Fruit fly (Drosophila melanogaster) whole organism, prepupa: ENCODE results near the gene ND-B14.5B.
A peak's percentile ranks its signal among the peaks of the same experiment; 100 is the strongest.

Source experiments
- Blimp-1 ChIP-seq: fragments of 200-800 bp; sonication (Bioruptor generic); optimal IDR thresholded peaks from 3 replicates; lab custom pipeline; 2017; ENCODE audit warnings: missing biosample characterization, missing genetic modification characterization, mild to moderate bottlenecking, moderate library complexity, missing genetic modification reagents
- CG10631 ChIP-seq: fragments of 200-800 bp; sonication (Bioruptor generic); optimal IDR thresholded peaks from 2 replicates; lab custom pipeline; 2016; ENCODE audit warnings: missing biosample characterization, missing genetic modification characterization
- CG11294 ChIP-seq: fragments of 200-800 bp; sonication (Bioruptor generic); IDR thresholded peaks from 2 replicates; pipeline ENCODE4 v1.3.6; 2022; ENCODE audit warnings: missing biosample characterization, missing genetic modification characterization
- CG15336 ChIP-seq: fragments of 200-800 bp; sonication (Bioruptor generic); IDR thresholded peaks from 2 replicates; pipeline ENCODE4 v1.3.6; 2022; ENCODE audit warnings: missing biosample characterization, missing genetic modification characterization
- CG16779 ChIP-seq: fragments of 200-800 bp; sonication (Bioruptor generic); optimal IDR thresholded peaks from 3 replicates; lab custom pipeline; 2017; ENCODE audit warnings: missing biosample characterization, mild to moderate bottlenecking, missing genetic modification characterization
- CG32006 ChIP-seq: fragments of 200-800 bp; sonication (Bioruptor generic); optimal IDR thresholded peaks from 3 replicates; lab custom pipeline; 2017; ENCODE audit warnings: missing biosample characterization, mild to moderate bottlenecking, missing genetic modification characterization
- CG34406 ChIP-seq: fragments of 200-800 bp; sonication (Bioruptor generic); optimal IDR thresholded peaks from 3 replicates; lab custom pipeline; 2016; ENCODE audit warnings: missing biosample characterization, missing genetic modification characterization
- CG3919 ChIP-seq: fragments of 200-800 bp; sonication (Bioruptor generic); optimal IDR thresholded peaks from 3 replicates; lab custom pipeline; 2016; ENCODE audit warnings: missing biosample characterization, missing genetic modification characterization
- CG4318 ChIP-seq: fragments of 200-800 bp; sonication (Bioruptor generic); optimal IDR thresholded peaks from 3 replicates; lab custom pipeline; 2017; ENCODE audit warnings: missing biosample characterization, mild to moderate bottlenecking, missing genetic modification characterization
- CG6163 ChIP-seq: fragments of 200-800 bp; sonication (Bioruptor generic); IDR thresholded peaks from 3 replicates; pipeline ENCODE4 v1.3.6; 2022; ENCODE audit warnings: missing biosample characterization, missing genetic modification characterization
- CG6276 ChIP-seq: fragments of 200-800 bp; sonication (Bioruptor generic); optimal IDR thresholded peaks from 2 replicates; lab custom pipeline; 2017; ENCODE audit warnings: missing biosample characterization, mild to moderate bottlenecking, missing genetic modification characterization
- CG6792 ChIP-seq: fragments of 200-800 bp; sonication (Bioruptor generic); optimal IDR thresholded peaks from 3 replicates; lab custom pipeline; 2016; ENCODE audit warnings: missing biosample characterization, missing genetic modification characterization
- CG6808 ChIP-seq: fragments of 200-800 bp; sonication (Bioruptor generic); optimal IDR thresholded peaks from 3 replicates; lab custom pipeline; 2017; ENCODE audit warnings: missing biosample characterization, missing genetic modification characterization, mild to moderate bottlenecking, moderate library complexity, missing genetic modification reagents
- CG8119 ChIP-seq: fragments of 200-800 bp; sonication (Bioruptor generic); IDR thresholded peaks from 3 replicates; pipeline ENCODE4 v1.3.6; 2022; ENCODE audit warnings: missing biosample characterization, missing genetic modification characterization
- CG9139 ChIP-seq: fragments of 200-800 bp; sonication (Bioruptor generic); optimal IDR thresholded peaks from 3 replicates; lab custom pipeline; 2017; ENCODE audit warnings: missing biosample characterization, mild to moderate bottlenecking, missing genetic modification characterization
- Eip78C ChIP-seq: fragments of 200-800 bp; sonication (Bioruptor generic); peaks from one replicate; lab custom pipeline; 2016; ENCODE audit warnings: missing biosample characterization, missing genetic modification characterization
- Eip93F ChIP-seq: fragments of 200-800 bp; sonication (Bioruptor generic); optimal IDR thresholded peaks from 2 replicates; lab custom pipeline; 2016; ENCODE audit warnings: missing biosample characterization, mild to moderate bottlenecking, missing genetic modification characterization
- Ets21C ChIP-seq: fragments of 200-800 bp; sonication (Bioruptor generic); optimal IDR thresholded peaks from 3 replicates; lab custom pipeline; 2016; ENCODE audit warnings: missing biosample characterization, missing genetic modification characterization
- Ets96B ChIP-seq: fragments of 200-800 bp; optimal IDR thresholded peaks from 2 replicates; lab custom pipeline; 2019; ENCODE audit warnings: missing biosample characterization, mild to moderate bottlenecking, missing genetic modification characterization, moderate library complexity
- Gug ChIP-seq: fragments of 200-800 bp; sonication (Bioruptor generic); IDR thresholded peaks from 2 replicates; pipeline ENCODE4 v1.3.6; 2022; ENCODE audit warnings: missing biosample characterization, missing genetic modification characterization
- Hr39 ChIP-seq: fragments of 200-800 bp; sonication (Bioruptor generic); optimal IDR thresholded peaks from 2 replicates; lab custom pipeline; 2016; ENCODE audit warnings: missing biosample characterization, missing genetic modification characterization
- Hr4 ChIP-seq: fragments of 200-800 bp; sonication (Bioruptor generic); optimal IDR thresholded peaks from 3 replicates; lab custom pipeline; 2016; ENCODE audit warnings: missing biosample characterization, missing genetic modification characterization
- Lpt ChIP-seq: fragments of 200-800 bp; sonication (Bioruptor generic); optimal IDR thresholded peaks from 3 replicates; lab custom pipeline; 2016; ENCODE audit warnings: missing biosample characterization, missing genetic modification characterization
- OdsH ChIP-seq: fragments of 200-800 bp; sonication (Bioruptor generic); optimal IDR thresholded peaks from 3 replicates; lab custom pipeline; 2016; ENCODE audit warnings: missing biosample characterization, missing genetic modification characterization
- Sox102F ChIP-seq: fragments of 200-800 bp; sonication (Bioruptor generic); optimal IDR thresholded peaks from 2 replicates; lab custom pipeline; 2016; ENCODE audit warnings: missing biosample characterization, mild to moderate bottlenecking, missing genetic modification characterization
- achi ChIP-seq: fragments of 200-800 bp; sonication (Bioruptor generic); optimal IDR thresholded peaks from 3 replicates; lab custom pipeline; 2016; ENCODE audit warnings: missing biosample characterization, missing genetic modification characterization
- cyc ChIP-seq: fragments of 200-800 bp; sonication (Bioruptor generic); optimal IDR thresholded peaks from 3 replicates; lab custom pipeline; 2016; ENCODE audit warnings: missing biosample characterization, missing genetic modification characterization
- dac ChIP-seq: fragments of 200-800 bp; sonication (Bioruptor generic); optimal IDR thresholded peaks from 2 replicates; lab custom pipeline; 2017; ENCODE audit warnings: missing biosample characterization, mild to moderate bottlenecking, missing genetic modification characterization
- dsx ChIP-seq: fragments of 200-800 bp; optimal IDR thresholded peaks from 3 replicates; lab custom pipeline; 2019; ENCODE audit warnings: missing biosample characterization, mild to moderate bottlenecking, missing genetic modification characterization, moderate library complexity; ENCODE audit not compliant: poor library complexity, severe bottlenecking
- eg ChIP-seq: fragments of 200-800 bp; sonication (Bioruptor generic); IDR thresholded peaks from 3 replicates; pipeline ENCODE4 v1.3.6; 2022; ENCODE audit warnings: missing biosample characterization, missing genetic modification characterization
- fkh ChIP-seq: fragments of 200-800 bp; sonication (Bioruptor generic); optimal IDR thresholded peaks from 3 replicates; lab custom pipeline; 2017; ENCODE audit warnings: missing biosample characterization, mild to moderate bottlenecking, missing genetic modification characterization, moderate library complexity
- lz ChIP-seq: fragments of 200-800 bp; sonication (Bioruptor generic); optimal IDR thresholded peaks from 3 replicates; lab custom pipeline; 2016; ENCODE audit warnings: missing biosample characterization, missing genetic modification characterization
- net ChIP-seq: fragments of 200-800 bp; sonication (Bioruptor generic); optimal IDR thresholded peaks from 3 replicates; lab custom pipeline; 2016; ENCODE audit warnings: missing biosample characterization, missing genetic modification characterization
- salr ChIP-seq, 2 experiments: fragments of 200-800 bp; sonication (Bioruptor generic); optimal IDR thresholded peaks; 3 replicates each; lab custom pipeline; 2016 to 2018; ENCODE audit warnings: missing biosample characterization in 2 of 2, missing genetic modification characterization in 2 of 2, mild to moderate bottlenecking in 1 of 2
- ss ChIP-seq, 2 experiments: fragments of 200-800 bp; sonication (Bioruptor generic); optimal IDR thresholded peaks; 2 replicates in 1 of 2; 3 replicates in 1 of 2; lab custom pipeline; 2017 to 2018; ENCODE audit warnings: mild to moderate bottlenecking in 2 of 2, missing biosample characterization in 2 of 2, missing genetic modification characterization in 2 of 2, moderate library complexity in 1 of 2
- svp ChIP-seq: fragments of 200-800 bp; sonication (Bioruptor generic); peaks from one replicate; lab custom pipeline; 2016; ENCODE audit warnings: missing biosample characterization, missing genetic modification characterization
- vri ChIP-seq: fragments of 200-800 bp; sonication (Bioruptor generic); optimal IDR thresholded peaks from 3 replicates; lab custom pipeline; 2016; ENCODE audit warnings: missing biosample characterization, mild to moderate bottlenecking, missing genetic modification characterization

ND-B14.5B gene

DNA sequence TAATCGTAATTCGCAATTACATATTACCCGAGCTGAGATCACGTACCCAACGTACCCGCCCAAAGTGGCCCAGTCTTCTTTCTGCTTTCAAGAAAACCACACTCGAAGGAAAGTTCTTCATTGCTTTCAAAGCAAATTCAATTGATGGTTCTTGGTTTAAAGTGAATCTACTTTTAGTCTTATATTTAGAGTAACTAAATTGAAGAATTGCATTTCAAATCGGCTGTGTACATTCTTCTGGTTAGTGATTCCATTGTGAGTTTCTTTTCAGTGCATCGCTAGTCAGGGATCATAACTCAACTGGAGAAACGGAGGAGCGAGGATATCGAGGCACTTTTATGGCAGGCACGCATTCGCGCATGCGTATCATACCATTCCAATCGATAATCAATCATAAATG lies 6.0 kb upstream of the ND-B14.5B start (continued):
- peak in 1 of 2 experiments; percentile 32 for TF ChIP-seq salr (GFP tag; optimal IDR thresholded peaks at IDR 0.05; lab: Kevin White, UChicago)

dm6 chr2L:3148959-3149591 lies 3.4 kb upstream of the ND-B14.5B start:
- TF ChIP-seq cyc (no peak), achi (GFP tag; lab: Kevin White, UChicago) (peak; percentile 27), vri (GFP tag; lab: Kevin White, UChicago) (no peak), Hr4 (GFP tag; lab: Kevin White, UChicago) (peak; percentile 67), CG4318 (GFP tag; lab: Kevin White, UChicago) (peak; percentile 15), Lpt (GFP tag; lab: Kevin White, UChicago) (peak; percentile 66), Hr39 (GFP tag; lab: Kevin White, UChicago) (no peak), CG6163 (peak; percentile 48; the same call in 2 of the 3 replicates), CG6808 (GFP tag; lab: Kevin White, UChicago) (no peak), net (peak; percentile 15), CG6792 (no peak), Eip78C (GFP tag; lab: Kevin White, UChicago) (peak; percentile 50), CG32006 (peak; percentile 69), Gug (GFP tag; lab: Robert Waterston, UW) (peak; percentile 48; the same call in 1 of the 2 replicates), CG9139 (no peak), CG11294 (GFP tag; lab: Robert Waterston, UW) (peak; percentile 51), Eip93F (GFP tag; lab: Kevin White, UChicago) (no peak), CG16779 (tag; lab: Kevin White, UChicago) (no peak), fkh (GFP tag; lab: Kevin White, UChicago) (peak; percentile 8), dac (GFP tag; lab: Kevin White, UChicago) (peak; percentile 8), CG15336 (GFP tag; lab: Robert Waterston, UW) (peak; percentile 58), CG10631 (GFP tag; lab: Kevin White, UChicago) (no peak), svp (GFP tag; lab: Kevin White, UChicago) (no peak), CG34406 (no peak), ss (GFP tag; optimal IDR thresholded peaks at IDR 0.05; lab: Kevin White, UChicago) (no peak), eg (GFP tag; lab: Robert Waterston, UW) (peak; percentile 80), CG8119 (GFP tag; lab: Robert Waterston, UW) (peak; percentile 69; the same call in 2 of the 3 replicates), Ets96B (no peak), OdsH (GFP tag; lab: Kevin White, UChicago) (peak; percentile 5)

- no peak for TF ChIP-seq Ets21C (GFP tag; lab: Kevin White, UChicago)
- no peak for TF ChIP-seq lz
- TF ChIP-seq CG3919 (GFP tag; lab: Kevin White, UChicago) = no peak
- TF ChIP-seq CG6276 (GFP tag; lab: Kevin White, UChicago) = no peak
- no peak for TF ChIP-seq Blimp-1 (GFP tag; lab: Kevin White, UChicago)
- TF ChIP-seq, all 60 proteins: peak for 0
Measured at dm6 chr2L:3145897-3146296, 249 bp upstream of the ND-B14.5B start.

dm6 chr2L:3144709-3145108 lies 939 bp downstream of the ND-B14.5B start, which contains the start of gene toc:
Gene toc (minus strand): TSS chr2L:3144786.
- TF ChIP-seq CG6163 = no peak
- TF ChIP-seq CG15336 (GFP tag; lab: Robert Waterston, UW) = 0 out of 2 replicates have a peak, but pooled peaks have one; percentile 8
- no peak for TF ChIP-seq achi (GFP tag; lab: Kevin White, UChicago)
- no peak for TF ChIP-seq Sox102F (GFP tag; lab: Kevin White, UChicago)
- peak; percentile 42 for TF ChIP-seq dsx (GFP tag; lab: Kevin White, UChicago)
- no peak for TF ChIP-seq eg (GFP tag; lab: Robert Waterston, UW)
